Worm (Caenorhabditis elegans): ENCODE measurements around the gene mam-5.

Gene mam-5

ce11 chrV:9927954-9928353, 24.5 kb upstream of the mam-5 start:
- TF ChIP-seq unc-39 (tag; optimal IDR thresholded peaks at IDR 0.05) (no peak), hlh-30 (tag; optimal IDR thresholded peaks at IDR 0.05; ENCODE audit: insufficient read depth) (peak; percentile 39), lin-1 (GFP tag; IDR thresholded peaks at IDR 0.05) (no peak), lin-15B (tag; optimal IDR thresholded peaks at IDR 0.05) (no peak), skn-1 (tag; optimal IDR thresholded peaks at IDR 0.05) (no peak), daf-16 (GFP tag; optimal IDR thresholded peaks at IDR 0.05) (no peak), daf-16 (tag; optimal IDR thresholded peaks at IDR 0.05) (peak; percentile 90), dve-1 (tag; optimal IDR thresholded peaks at IDR 0.05; ENCODE audit: insufficient read depth) (peak; percentile 69), nhr-28 (tag; optimal IDR thresholded peaks at IDR 0.05) (peak; percentile 30), mep-1 (tag; optimal IDR thresholded peaks at IDR 0.05) (no peak), ceh-44 (GFP tag; IDR thresholded peaks at IDR 0.05) (no peak), nhr-77 (tag; optimal IDR thresholded peaks at IDR 0.05) (peak; percentile 48), jun-1 (tag; optimal IDR thresholded peaks at IDR 0.05) (no peak), pqm-1 (tag; optimal IDR thresholded peaks at IDR 0.05) (peak; percentile 16)

ce11 chrV:9930612-9931065, 21.9 kb upstream of the mam-5 start, which contains the start of the genes rmh-2 and suds-3:
TSS of gene rmh-2 (minus strand) at chrV:9930775.
TSS of gene suds-3 (plus strand) at chrV:9931015.
- TF ChIP-seq Y75B8A.6 (GFP tag; IDR thresholded peaks at IDR 0.05), result no peak
- no peak for TF ChIP-seq mdt-29 (GFP tag; IDR thresholded peaks at IDR 0.05)
- TF ChIP-seq nhr-111 (GFP tag; optimal IDR thresholded peaks at IDR 0.05), result no peak
- TF ChIP-seq arid-1 (GFP tag; conservative IDR thresholded peaks at IDR 0.05), result no peak
- TF ChIP-seq ZK546.5 (tag; optimal IDR thresholded peaks at IDR 0.05), result no peak
- TF ChIP-seq nhr-102 (tag; optimal IDR thresholded peaks at IDR 0.05), result no peak
- TF ChIP-seq nhr-42 (GFP tag; IDR thresholded peaks at IDR 0.05), result no peak
- peak; percentile 79 for TF ChIP-seq dpl-1 (GFP tag; optimal IDR thresholded peaks at IDR 0.05)
- TF ChIP-seq unc-130 (GFP tag; optimal IDR thresholded peaks at IDR 0.05), result no peak
- TF ChIP-seq nhr-6 (tag; optimal IDR thresholded peaks at IDR 0.05), result no peak
- no peak for TF ChIP-seq lin-15B (tag; optimal IDR thresholded peaks at IDR 0.05)
- TF ChIP-seq nhr-28 (tag; optimal IDR thresholded peaks at IDR 0.05), result peak; percentile 23
- TF ChIP-seq nhr-10 (tag; optimal IDR thresholded peaks at IDR 0.05), result no peak
- TF ChIP-seq snpc-1.2 (GFP tag; IDR thresholded peaks at IDR 0.05), result no peak
- TF ChIP-seq nhr-48 (tag; optimal IDR thresholded peaks at IDR 0.05), result no peak
- no peak for TF ChIP-seq tag-97 (GFP tag; IDR thresholded peaks at IDR 0.05)
- TF ChIP-seq F44E2.7 (GFP tag; IDR thresholded peaks at IDR 0.05), result no peak
- TF ChIP-seq daf-19 (GFP tag; conservative IDR thresholded peaks at IDR 0.05), result no peak
- TF ChIP-seq dve-1 (tag; optimal IDR thresholded peaks at IDR 0.05; ENCODE audit: insufficient read depth), result no peak
- TF ChIP-seq lir-3 (tag; optimal IDR thresholded peaks at IDR 0.05), result no peak
- no peak for TF ChIP-seq skn-1 (tag; optimal IDR thresholded peaks at IDR 0.05)
- TF ChIP-seq D1046.2 (GFP tag; IDR thresholded peaks at IDR 0.05), result no peak
- no peak for TF ChIP-seq ceh-44 (GFP tag; IDR thresholded peaks at IDR 0.05)
- TF ChIP-seq nhr-77 (tag; optimal IDR thresholded peaks at IDR 0.05), result peak; percentile 1
- no peak for TF ChIP-seq cey-2 (tag; optimal IDR thresholded peaks at IDR 0.05; ENCODE audit: borderline replicate concordance, insufficient read depth)
- no peak for TF ChIP-seq daf-8 (GFP tag; IDR thresholded peaks at IDR 0.05)
- TF ChIP-seq pha-4 (GFP tag; IDR thresholded peaks at IDR 0.05), result 0 out of 2 replicates have a peak, but pooled peaks have one; percentile 32
- no peak for TF ChIP-seq pha-4 (tag; optimal IDR thresholded peaks at IDR 0.05)
- no peak for TF ChIP-seq mdl-1 (tag; optimal IDR thresholded peaks at IDR 0.05)
- no peak for TF ChIP-seq lin-29 (GFP tag; IDR thresholded peaks at IDR 0.05)
- TF ChIP-seq R02D3.7 (tag; optimal IDR thresholded peaks at IDR 0.05), result peak; percentile 85
- no peak for TF ChIP-seq pqm-1 (tag; optimal IDR thresholded peaks at IDR 0.05)
- no peak for TF ChIP-seq ces-1 (GFP tag; optimal IDR thresholded peaks at IDR 0.05)
- TF ChIP-seq unc-62 (GFP tag; optimal IDR thresholded peaks at IDR 0.05 in 1 of 2), result no peak
- no peak for TF ChIP-seq unc-62 (tag; optimal IDR thresholded peaks at IDR 0.05)
- no peak for TF ChIP-seq ceh-20 (GFP tag; IDR thresholded peaks at IDR 0.05)
- TF ChIP-seq duxl-1 (tag; optimal IDR thresholded peaks at IDR 0.05; ENCODE audit: poor library complexity), result no peak
- TF ChIP-seq zfp-3 (GFP tag; conservative IDR thresholded peaks at IDR 0.05), result no peak
- no peak for TF ChIP-seq lin-39 (tag; optimal IDR thresholded peaks at IDR 0.05)
- TF ChIP-seq zag-1 (tag; optimal IDR thresholded peaks at IDR 0.05), result no peak
- TF ChIP-seq zfp-2 (tag; optimal IDR thresholded peaks at IDR 0.05), result no peak
- TF ChIP-seq hlh-30 (tag; optimal IDR thresholded peaks at IDR 0.05; ENCODE audit: insufficient read depth), result peak; percentile 27
- TF ChIP-seq hmg-1.1 (GFP tag; IDR thresholded peaks at IDR 0.05), result no peak
- TF ChIP-seq mxl-2 (GFP tag; conservative IDR thresholded peaks at IDR 0.05), result no peak
